Worm (Caenorhabditis elegans): ENCODE measurements around the gene str-247.

DNA sequence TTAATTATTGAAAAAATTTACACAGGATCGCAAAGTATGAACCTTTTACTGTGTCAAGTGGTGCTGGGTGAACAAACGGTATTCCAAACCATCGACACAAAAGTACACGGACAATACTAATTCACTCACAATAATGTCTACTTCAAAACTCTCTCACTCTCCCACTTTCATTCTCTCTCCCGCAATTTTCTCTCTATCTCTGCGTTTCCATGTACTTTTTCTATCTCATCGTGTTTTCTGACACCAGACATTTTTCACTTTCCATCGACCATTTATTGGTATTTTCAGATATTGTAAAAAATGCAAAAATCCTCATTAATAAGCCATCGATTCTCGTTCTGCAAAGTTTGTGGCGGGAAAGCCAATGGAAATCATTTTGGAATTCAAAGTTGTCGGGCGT, 48.0 kb upstream of the str-247 start, which contains the start of gene nhr-156:
- TF ChIP-seq tab-1 (GFP tag; IDR thresholded peaks at IDR 0.05) (no peak), ztf-29 (GFP tag; IDR thresholded peaks at IDR 0.05) (no peak), T22C8.4 (GFP tag; IDR thresholded peaks at IDR 0.05) (no peak), ref-1 (GFP tag; conservative IDR thresholded peaks at IDR 0.05) (no peak), ztf-23 (GFP tag; IDR thresholded peaks at IDR 0.05) (no peak), flt-1 (GFP tag; IDR thresholded peaks at IDR 0.05) (no peak), med-1 (GFP tag; optimal IDR thresholded peaks at IDR 0.05; ENCODE audit: insufficient read depth) (no peak), klf-2 (GFP tag; conservative IDR thresholded peaks at IDR 0.05) (no peak), cog-1 (tag; optimal IDR thresholded peaks at IDR 0.05) (no peak)

Measured in whole organism, midembryonic.